Worm (Caenorhabditis elegans): Measurements from ENCODE around the gene C46C11.3.

ce11 chrX:4652950-4653349 lies 30.8 kb downstream of the C46C11.3 start:
- no peak for TF ChIP-seq R02D3.7 (tag; optimal IDR thresholded peaks at IDR 0.05)
- no peak for TF ChIP-seq nhr-77 (tag; optimal IDR thresholded peaks at IDR 0.05)
- no peak for TF ChIP-seq sma-9 (GFP tag; optimal IDR thresholded peaks at IDR 0.05)
- TF ChIP-seq sma-9 (tag; optimal IDR thresholded peaks at IDR 0.05), result no peak
- no peak for TF ChIP-seq ama-1 (optimal IDR thresholded peaks at IDR 0.05)
- TF ChIP-seq unc-39 (tag; optimal IDR thresholded peaks at IDR 0.05), result no peak
- no peak for TF ChIP-seq lin-39 (tag; optimal IDR thresholded peaks at IDR 0.05)
- no peak for TF ChIP-seq nhr-23 (tag; optimal IDR thresholded peaks at IDR 0.05)
- no peak for TF ChIP-seq ztf-1 (GFP tag; conservative IDR thresholded peaks at IDR 0.05)

All from whole organism, L2 larva.